Worm (Caenorhabditis elegans): ENCODE data around the gene srx-16.

- no peak for TF ChIP-seq W03F9.2 (tag; optimal IDR thresholded peaks at IDR 0.05)
- no peak for TF ChIP-seq dao-5 (tag; optimal IDR thresholded peaks at IDR 0.05)
Measured at ce11 chrV:6982813-6983212, 6.7 kb downstream of the srx-16 start, which contains the start of gene nhr-161.

Data from whole organism, L4/young adult.